Worm (Caenorhabditis elegans): ENCODE measurements around the gene pinn-1.
A peak's percentile ranks its signal among the peaks of the same experiment; 100 is the strongest.

ce11 chrII:2920817-2921458 is 32.1 kb upstream of the pinn-1 start:
- TF ChIP-seq nhr-11 (tag; optimal IDR thresholded peaks at IDR 0.05) (no peak), ama-1 (optimal IDR thresholded peaks at IDR 0.05) (no peak), unc-55 (GFP tag; optimal IDR thresholded peaks at IDR 0.05) (peak; percentile 64), nhr-12 (tag; optimal IDR thresholded peaks at IDR 0.05) (no peak), elt-1 (tag; optimal IDR thresholded peaks at IDR 0.05) (no peak), nhr-23 (tag; optimal IDR thresholded peaks at IDR 0.05) (no peak), nhr-237 (tag; optimal IDR thresholded peaks at IDR 0.05) (no peak), blmp-1 (tag; optimal IDR thresholded peaks at IDR 0.05; ENCODE audit: insufficient read depth) (no peak), ceh-16 (tag; optimal IDR thresholded peaks at IDR 0.05) (no peak), ceh-82 (tag; optimal IDR thresholded peaks at IDR 0.05) (no peak)
